Worm (Caenorhabditis elegans) whole organism, mixed stage, embryonic: ENCODE data around the gene F46E10.2.

Source experiments
- M03D4.4 ChIP-seq: sonication (generic microtip); optimal IDR thresholded peaks from 2 replicates; lab custom pipeline; 2017; ENCODE audit warnings: mild to moderate bottlenecking, missing genetic modification characterization, missing compliant biosample characterization
- bed-3 ChIP-seq: fragments of 200-800 bp; sonication (Bioruptor generic); optimal IDR thresholded peaks from 3 replicates; lab custom pipeline; 2018; ENCODE audit warnings: mild to moderate bottlenecking, missing genetic modification characterization, moderate library complexity, missing compliant biosample characterization
- blmp-1 ChIP-seq: fragments of 150-350 bp; optimal IDR thresholded peaks from 2 replicates; lab custom pipeline; 2014; ENCODE audit warnings: missing biosample characterization, missing genetic modification characterization
- ceh-39 ChIP-seq: fragments of 150-350 bp; optimal IDR thresholded peaks from 2 replicates; lab custom pipeline; 2014; ENCODE audit warnings: missing biosample characterization, missing genetic modification characterization
- ceh-43 ChIP-seq: fragments of 200-800 bp; sonication (Bioruptor generic); optimal IDR thresholded peaks from 2 replicates; lab custom pipeline; 2018; ENCODE audit warnings: mild to moderate bottlenecking, missing genetic modification characterization, moderate library complexity, missing compliant biosample characterization
- ceh-83 ChIP-seq: fragments of 200-800 bp; sonication (Bioruptor generic); optimal IDR thresholded peaks from 2 replicates; lab custom pipeline; 2018; ENCODE audit warnings: mild to moderate bottlenecking, missing genetic modification characterization, missing compliant biosample characterization
- ces-1 ChIP-seq: fragments of 150-350 bp; optimal IDR thresholded peaks from 2 replicates; lab custom pipeline; 2014; ENCODE audit warnings: missing biosample characterization, missing genetic modification reagents, missing genetic modification characterization
- cnd-1 ChIP-seq: fragments of 200-800 bp; sonication (Bioruptor generic); optimal IDR thresholded peaks from 2 replicates; lab custom pipeline; 2018; ENCODE audit warnings: mild to moderate bottlenecking, missing genetic modification characterization, missing compliant biosample characterization
- elt-1 ChIP-seq: sonication (generic microtip); optimal IDR thresholded peaks from 2 replicates; lab custom pipeline; 2017; ENCODE audit warnings: missing genetic modification characterization, mild to moderate bottlenecking, missing compliant biosample characterization, antibody characterized with exemption, moderate library complexity, borderline replicate concordance; ENCODE audit not compliant: insufficient read depth
- elt-3 ChIP-seq: fragments of 150-350 bp; optimal IDR thresholded peaks from 2 replicates; lab custom pipeline; 2014; ENCODE audit warnings: missing biosample characterization, missing genetic modification characterization
- flh-1 ChIP-seq: fragments of 200-800 bp; sonication (Bioruptor generic); optimal IDR thresholded peaks from 2 replicates; lab custom pipeline; 2018; ENCODE audit warnings: mild to moderate bottlenecking, missing genetic modification characterization, moderate library complexity, missing compliant biosample characterization
- ham-2 ChIP-seq: fragments of 200-800 bp; sonication (Bioruptor generic); optimal IDR thresholded peaks from 2 replicates; lab custom pipeline; 2018; ENCODE audit warnings: mild to moderate bottlenecking, missing genetic modification characterization, missing compliant biosample characterization
- hlh-1 ChIP-seq: fragments of 150-350 bp; optimal IDR thresholded peaks from 2 replicates; lab custom pipeline; 2014; ENCODE audit warnings: missing biosample characterization, missing genetic modification reagents, missing genetic modification characterization
- lin-13 ChIP-seq: fragments of 150-350 bp; optimal IDR thresholded peaks from 2 replicates; lab custom pipeline; 2014; ENCODE audit warnings: missing biosample characterization, missing genetic modification characterization
- lin-32 ChIP-seq: fragments of 200-800 bp; sonication (Bioruptor generic); optimal IDR thresholded peaks from 2 replicates; lab custom pipeline; 2018; ENCODE audit warnings: mild to moderate bottlenecking, missing genetic modification characterization, missing compliant biosample characterization
- lsy-2 ChIP-seq: fragments of 150-350 bp; optimal IDR thresholded peaks from 2 replicates; lab custom pipeline; 2014; ENCODE audit warnings: missing biosample characterization, missing genetic modification characterization
- mab-5 ChIP-seq: fragments of 150-350 bp; optimal IDR thresholded peaks from 2 replicates; lab custom pipeline; 2014; ENCODE audit warnings: missing biosample characterization, missing genetic modification characterization
- mep-1 ChIP-seq: fragments of 150-350 bp; optimal IDR thresholded peaks from 2 replicates; lab custom pipeline; 2017; ENCODE audit warnings: missing biosample characterization, missing genetic modification reagents, missing genetic modification characterization, inconsistent platforms
- nhr-2 ChIP-seq: fragments of 150-350 bp; optimal IDR thresholded peaks from 2 replicates; lab custom pipeline; 2014; ENCODE audit warnings: missing biosample characterization, missing genetic modification characterization
- nhr-76 ChIP-seq: sonication (generic microtip); optimal IDR thresholded peaks from 2 replicates; lab custom pipeline; 2017; ENCODE audit warnings: missing biosample characterization, missing genetic modification characterization
- snpc-4 ChIP-seq: fragments of 150-350 bp; optimal IDR thresholded peaks from 2 replicates; lab custom pipeline; 2014; ENCODE audit warnings: missing biosample characterization, missing genetic modification characterization
- sptf-1 ChIP-seq: sonication (generic microtip); optimal IDR thresholded peaks from 2 replicates; lab custom pipeline; 2017; ENCODE audit warnings: mild to moderate bottlenecking, missing genetic modification characterization, moderate library complexity, missing compliant biosample characterization
- tbx-8 ChIP-seq: fragments of 200-800 bp; sonication (Bioruptor generic); optimal IDR thresholded peaks from 2 replicates; lab custom pipeline; 2018; ENCODE audit warnings: mild to moderate bottlenecking, missing genetic modification characterization, moderate library complexity, missing compliant biosample characterization
- unc-120 ChIP-seq: sonication (generic microtip); optimal IDR thresholded peaks from 2 replicates; lab custom pipeline; 2017; ENCODE audit warnings: missing genetic modification characterization, missing compliant biosample characterization; ENCODE audit not compliant: poor library complexity, severe bottlenecking
- unc-39 ChIP-seq: fragments of 150-350 bp; optimal IDR thresholded peaks from 2 replicates; lab custom pipeline; 2014; ENCODE audit warnings: missing biosample characterization, missing genetic modification characterization
- zip-8 ChIP-seq: fragments of 150-350 bp; optimal IDR thresholded peaks from 2 replicates; lab custom pipeline; 2014; ENCODE audit warnings: missing biosample characterization, missing genetic modification characterization
- ztf-11 ChIP-seq: fragments of 150-350 bp; optimal IDR thresholded peaks from 2 replicates; lab custom pipeline; 2014; ENCODE audit warnings: missing biosample characterization, missing genetic modification characterization

The F46E10.2 gene

ce11 chrV:6559105-6559504 is 38.9 kb downstream of the F46E10.2 start, which contains the start of gene spp-26:
spp-26 (minus strand) TSS chrV:6559205.
- TF ChIP-seq mep-1 (no peak), tbx-8 (GFP tag; lab: Kevin White, UChicago) (no peak), ham-2 (no peak), blmp-1 (tag; lab: Kevin White, UChicago) (no peak), elt-1 (tag; lab: Kevin White, UChicago) (no peak)

- TF ChIP-seq snpc-4 (tag; lab: Kevin White, UChicago): no peak
- TF ChIP-seq unc-39 (tag; lab: Kevin White, UChicago): no peak
- no peak for TF ChIP-seq ceh-39
- TF ChIP-seq M03D4.4: peak; percentile 55
- TF ChIP-seq, all 35 proteins: peak for 1
These were observed 39.4 kb downstream of the F46E10.2 start for ce11 chrV:6559585-6559984.

DNA sequence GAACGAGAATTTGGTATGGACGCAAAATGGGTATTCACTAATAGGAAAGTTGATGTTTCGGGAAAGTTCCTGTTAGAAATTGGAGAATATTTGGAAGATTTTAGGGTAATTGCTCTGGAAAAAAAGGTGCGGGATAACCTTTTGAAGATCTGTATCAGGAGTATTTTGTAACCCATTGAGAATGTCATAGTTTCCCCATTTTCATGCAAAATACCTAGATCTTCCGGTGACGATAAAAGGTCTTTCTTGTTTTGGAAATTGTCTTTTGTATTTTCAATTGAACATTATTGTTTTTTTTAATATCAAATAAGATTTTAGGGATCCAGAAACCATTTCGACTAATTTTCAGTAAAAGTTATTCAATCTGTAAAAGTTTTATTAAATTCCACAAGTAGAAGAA is 41.4 kb downstream of the F46E10.2 start, which contains the start of gene spp-19:
Gene spp-19 (minus strand): TSS at position 101 of the 400 bp plus-strand sequence.
- TF ChIP-seq nhr-76 (tag; lab: Kevin White, UChicago): no peak
- TF ChIP-seq zip-8 (tag; lab: Kevin White, UChicago): no peak
- no peak for TF ChIP-seq ceh-83 (GFP tag; lab: Kevin White, UChicago)
- no peak for TF ChIP-seq elt-3 (tag; lab: Kevin White, UChicago)
- no peak for TF ChIP-seq unc-39 (tag; lab: Kevin White, UChicago)
- no peak for TF ChIP-seq ceh-39
- TF ChIP-seq flh-1 (GFP tag; lab: Kevin White, UChicago): no peak
- TF ChIP-seq ceh-43: no peak
- TF ChIP-seq blmp-1 (tag; lab: Kevin White, UChicago): no peak
- TF ChIP-seq unc-120: no peak
- no peak for TF ChIP-seq ces-1 (GFP tag; lab: Kevin White, UChicago)
- no peak for TF ChIP-seq ztf-11
- TF ChIP-seq hlh-1 (tag; lab: Kevin White, UChicago): no peak

- TF ChIP-seq snpc-4 (tag; lab: Kevin White, UChicago): no peak
- TF ChIP-seq bed-3 (GFP tag; lab: Kevin White, UChicago): no peak
- no peak for TF ChIP-seq lin-32
- no peak for TF ChIP-seq mab-5 (tag; lab: Kevin White, UChicago)
- no peak for TF ChIP-seq ztf-11
- no peak for TF ChIP-seq sptf-1 (tag; lab: Kevin White, UChicago)
- TF ChIP-seq blmp-1 (tag; lab: Kevin White, UChicago): no peak
- no peak for TF ChIP-seq zip-8 (tag; lab: Kevin White, UChicago)
- TF ChIP-seq M03D4.4: no peak
- no peak for TF ChIP-seq nhr-2 (tag; lab: Kevin White, UChicago)
- no peak for TF ChIP-seq lsy-2 (tag; lab: Kevin White, UChicago)
- no peak for TF ChIP-seq lin-13 (tag; lab: Kevin White, UChicago)
- TF ChIP-seq cnd-1 (tag; lab: Kevin White, UChicago): no peak
- TF ChIP-seq ceh-39: no peak
These were observed 45.7 kb downstream of the F46E10.2 start, which contains the start of gene K04A8.1 for ce11 chrV:6565851-6566386. K04A8.1 (plus strand) TSS chrV:6566336.
